Worm (Caenorhabditis elegans) whole organism, midembryonic: ENCODE measurements around the gene C26H9A.3.

ENCODE experiments used
- T22C8.4 ChIP-seq: fragments of 200-800 bp; sonication (Bioruptor generic); IDR thresholded peaks from 2 replicates; pipeline ENCODE4 v1.3.6; 2022; ENCODE audit warnings: missing genetic modification characterization, missing compliant biosample characterization
- cog-1 ChIP-seq: sonication (generic microtip); optimal IDR thresholded peaks from 2 replicates; lab custom pipeline; 2016; ENCODE audit warnings: missing genetic modification characterization, missing compliant biosample characterization
- flt-1 ChIP-seq: fragments of 200-800 bp; sonication (Bioruptor generic); IDR thresholded peaks from 2 replicates; pipeline ENCODE4 v1.3.6; 2022; ENCODE audit warnings: missing genetic modification characterization, missing compliant biosample characterization
- klf-2 ChIP-seq: fragments of 200-800 bp; sonication (Bioruptor generic); conservative IDR thresholded peaks from 2 replicates; pipeline ENCODE4 v1.3.6; 2022; ENCODE audit warnings: missing genetic modification reagents, missing genetic modification characterization, missing compliant biosample characterization
- med-1 ChIP-seq: sonication (generic microtip); optimal IDR thresholded peaks from 2 replicates; lab custom pipeline; 2017; ENCODE audit warnings: missing genetic modification characterization, mild to moderate bottlenecking, missing compliant biosample characterization, antibody characterized with exemption, missing genetic modification reagents; ENCODE audit not compliant: insufficient read depth
- ref-1 ChIP-seq: fragments of 200-800 bp; sonication (Bioruptor generic); conservative IDR thresholded peaks from 2 replicates; pipeline ENCODE4 v1.3.6; 2022; ENCODE audit warnings: missing genetic modification reagents, missing genetic modification characterization, missing compliant biosample characterization
- tab-1 ChIP-seq: fragments of 200-800 bp; sonication (Bioruptor generic); IDR thresholded peaks from 2 replicates; pipeline ENCODE4 v1.3.6; 2022; ENCODE audit warnings: missing genetic modification characterization, missing compliant biosample characterization
- ztf-23 ChIP-seq: fragments of 200-800 bp; sonication (Bioruptor generic); IDR thresholded peaks from 2 replicates; pipeline ENCODE4 v1.3.6; 2022; ENCODE audit warnings: missing genetic modification reagents, missing genetic modification characterization, missing compliant biosample characterization
- ztf-29 ChIP-seq: fragments of 200-800 bp; sonication (Bioruptor generic); IDR thresholded peaks from 2 replicates; pipeline ENCODE4 v1.3.6; 2022; ENCODE audit warnings: missing genetic modification reagents, missing genetic modification characterization, missing compliant biosample characterization

Gene C26H9A.3

DNA sequence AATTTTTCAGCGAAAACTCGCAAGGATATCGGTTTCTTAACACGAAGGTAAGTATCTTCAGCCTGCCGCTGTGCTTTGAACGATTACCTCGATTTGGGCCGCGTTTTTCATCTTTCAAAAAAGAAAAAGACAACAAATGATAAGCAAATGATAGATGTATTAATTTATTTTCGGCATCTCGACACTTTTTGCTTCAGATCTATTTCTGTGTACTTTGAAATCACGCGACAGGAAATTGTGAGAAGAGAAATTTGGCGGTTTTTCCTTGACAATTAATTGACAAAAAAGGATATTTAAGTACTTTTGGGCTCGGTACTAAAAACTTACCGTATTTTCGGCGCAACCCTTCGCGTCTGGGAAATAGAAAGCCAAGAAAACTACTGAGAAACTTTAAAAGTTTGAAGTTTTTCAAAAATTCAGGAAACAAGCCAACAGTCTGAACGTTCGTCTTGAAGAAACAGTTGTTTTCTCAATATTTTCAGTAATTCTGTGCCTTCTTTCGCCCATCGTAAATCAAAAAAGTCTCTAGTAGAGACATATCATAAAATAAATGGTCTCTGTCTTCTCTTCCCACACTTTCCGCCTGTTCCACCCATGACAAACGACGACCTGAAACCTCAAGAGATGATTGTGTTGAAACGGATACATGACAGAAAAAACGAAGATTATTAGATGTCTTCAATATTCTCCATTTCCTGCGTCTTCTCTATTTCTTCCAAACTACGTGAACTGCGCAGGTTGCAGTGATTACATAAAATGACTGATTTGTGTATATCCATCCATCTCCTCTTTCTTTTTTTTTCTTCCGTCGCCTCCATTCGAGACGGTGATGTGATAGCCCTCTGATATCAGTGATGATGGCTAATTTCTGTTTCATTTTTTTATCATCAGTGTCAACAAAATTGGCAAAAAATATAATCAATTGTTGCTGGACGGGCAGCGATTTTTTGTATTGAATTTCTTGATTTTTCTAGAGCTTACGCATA lies 2.0 kb upstream of the C26H9A.3 start:
- no peak for TF ChIP-seq ztf-29 (GFP tag; lab: Robert Waterston, UW)
- no peak for TF ChIP-seq cog-1 (tag; lab: Kevin White, UChicago)
- no peak for TF ChIP-seq ztf-23 (GFP tag; lab: Robert Waterston, UW)
- no peak for TF ChIP-seq med-1 (GFP tag; lab: Kevin White, UChicago)

DNA sequence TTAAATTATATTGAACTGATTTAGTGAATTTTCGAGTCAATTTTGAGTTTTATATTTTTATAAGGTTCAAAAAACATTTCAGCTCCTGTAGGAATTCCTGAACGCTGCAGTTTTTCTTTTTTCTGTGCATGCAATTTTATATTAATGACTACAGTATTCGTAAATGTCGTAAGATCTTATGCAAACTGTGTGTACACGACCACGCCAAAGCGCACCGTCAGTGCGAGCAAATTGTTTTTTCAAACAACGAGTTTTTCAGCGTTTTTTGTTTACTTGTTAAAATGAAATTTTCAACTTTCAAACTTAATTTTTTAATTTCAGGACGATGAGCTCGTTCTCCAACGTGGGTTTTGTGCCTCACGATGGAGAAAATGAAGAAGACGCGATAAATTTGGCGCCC lies 926 bp upstream of the C26H9A.3 start, which contains the start of gene vha-7:
TSS of gene vha-7 (plus strand) at position 326 of the 400 bp plus-strand sequence.
- TF ChIP-seq ztf-29 (GFP tag; lab: Robert Waterston, UW) (no peak), ref-1 (no peak), cog-1 (tag; lab: Kevin White, UChicago) (no peak), tab-1 (GFP tag; lab: Robert Waterston, UW) (no peak), flt-1 (GFP tag; lab: Robert Waterston, UW) (no peak), ztf-23 (GFP tag; lab: Robert Waterston, UW) (no peak), klf-2 (GFP tag; lab: Robert Waterston, UW) (no peak), med-1 (GFP tag; lab: Kevin White, UChicago) (no peak), T22C8.4 (GFP tag; lab: Robert Waterston, UW) (no peak)

DNA sequence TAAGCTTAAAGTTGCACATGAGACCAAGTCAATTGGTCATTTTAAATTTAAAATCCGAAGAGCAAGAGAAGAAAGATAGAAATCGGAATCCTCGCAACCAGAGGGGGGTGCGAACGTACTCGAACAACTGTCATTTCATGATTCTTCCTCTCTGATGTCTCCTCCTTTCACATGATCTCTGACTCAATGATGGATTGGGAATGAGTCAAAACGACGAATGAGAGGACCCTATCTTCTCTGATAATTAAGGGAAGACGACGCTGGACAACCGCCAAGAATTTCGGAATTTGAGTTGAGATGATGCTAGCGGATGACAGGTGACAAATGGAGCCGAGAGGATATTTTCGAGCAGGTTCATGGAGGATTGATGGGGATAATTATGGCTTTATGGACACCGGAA lies 1.9 kb downstream of the C26H9A.3 start:
- TF ChIP-seq ztf-23 (GFP tag; lab: Robert Waterston, UW) = no peak
- TF ChIP-seq flt-1 (GFP tag; lab: Robert Waterston, UW) = no peak
- TF ChIP-seq klf-2 (GFP tag; lab: Robert Waterston, UW) = no peak
- TF ChIP-seq ztf-29 (GFP tag; lab: Robert Waterston, UW) = no peak
- no peak for TF ChIP-seq tab-1 (GFP tag; lab: Robert Waterston, UW)
- TF ChIP-seq ref-1 = no peak
- TF ChIP-seq med-1 (GFP tag; lab: Kevin White, UChicago) = no peak
- no peak for TF ChIP-seq cog-1 (tag; lab: Kevin White, UChicago)

DNA sequence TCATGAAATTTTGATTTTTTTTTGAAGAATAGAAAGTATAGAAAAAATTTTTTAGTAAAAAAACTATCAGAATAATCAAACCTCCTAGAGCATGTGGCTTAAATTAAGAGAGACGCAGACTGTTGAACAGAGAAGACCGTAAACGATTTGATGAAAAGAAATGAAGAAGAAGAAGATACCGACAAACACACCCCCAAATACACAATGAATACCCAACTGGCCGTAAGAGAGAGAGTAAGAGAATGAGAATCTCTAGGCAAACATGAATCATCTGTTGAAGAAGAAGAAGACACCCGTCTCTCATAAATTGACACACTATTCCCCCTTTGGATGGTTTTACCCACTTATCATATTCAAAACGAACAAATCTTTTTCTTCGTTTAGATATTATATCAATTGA lies 5.4 kb downstream of the C26H9A.3 start:
- TF ChIP-seq cog-1 (tag; lab: Kevin White, UChicago) = peak; percentile 45
- TF ChIP-seq T22C8.4 (GFP tag; lab: Robert Waterston, UW) = no peak
- TF ChIP-seq flt-1 (GFP tag; lab: Robert Waterston, UW) = no peak
- TF ChIP-seq med-1 (GFP tag; lab: Kevin White, UChicago) = no peak
- no peak for TF ChIP-seq ztf-23 (GFP tag; lab: Robert Waterston, UW)
- no peak for TF ChIP-seq klf-2 (GFP tag; lab: Robert Waterston, UW)
- no peak for TF ChIP-seq tab-1 (GFP tag; lab: Robert Waterston, UW)

DNA sequence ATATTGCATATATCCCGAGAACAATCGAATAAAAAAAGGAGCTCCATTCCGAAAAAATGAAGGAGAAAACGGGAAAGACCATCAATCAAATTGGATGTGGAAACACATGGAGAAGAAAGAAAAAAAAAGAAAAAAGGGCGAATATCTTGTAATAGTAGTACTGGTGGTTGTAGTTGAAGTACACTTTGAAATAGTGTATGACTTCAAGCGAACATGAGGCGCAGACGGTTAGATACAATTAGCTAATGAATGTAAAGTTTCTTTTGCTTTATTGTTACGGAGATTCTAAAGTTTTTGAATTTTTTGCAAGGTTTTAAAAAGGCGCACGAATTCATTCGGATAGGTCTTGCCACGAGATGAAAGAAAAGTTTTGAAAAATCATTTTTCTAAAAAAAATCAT lies 6.8 kb downstream of the C26H9A.3 start:
- TF ChIP-seq cog-1 (tag; lab: Kevin White, UChicago) (no peak), klf-2 (GFP tag; lab: Robert Waterston, UW) (no peak), ztf-23 (GFP tag; lab: Robert Waterston, UW) (no peak), T22C8.4 (GFP tag; lab: Robert Waterston, UW) (no peak), med-1 (GFP tag; lab: Kevin White, UChicago) (no peak)

DNA sequence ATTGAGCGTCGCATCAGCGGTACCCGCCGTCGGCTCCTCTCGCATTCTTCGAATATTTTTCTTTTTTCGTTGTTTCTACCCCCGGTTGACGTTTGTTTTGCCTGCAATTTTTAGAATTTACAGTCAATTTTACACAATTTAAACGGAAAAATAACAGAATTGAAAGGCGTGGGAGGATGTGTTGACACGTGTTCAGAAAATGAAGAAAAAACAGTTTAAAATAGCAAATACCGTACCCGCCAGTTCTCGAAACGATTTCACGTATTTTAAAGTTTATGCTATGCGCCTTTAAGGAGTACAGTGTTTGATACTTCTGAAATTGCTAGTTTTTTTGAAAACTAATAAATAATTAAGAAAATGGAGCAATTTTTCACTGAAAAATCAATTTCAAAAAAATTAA lies 8.3 kb downstream of the C26H9A.3 start, which contains the start of gene ark-1:
TSS of gene ark-1 (minus strand) at position 101 of the 400 bp plus-strand sequence.
- TF ChIP-seq tab-1 (GFP tag; lab: Robert Waterston, UW) (no peak), klf-2 (GFP tag; lab: Robert Waterston, UW) (no peak), T22C8.4 (GFP tag; lab: Robert Waterston, UW) (no peak), cog-1 (tag; lab: Kevin White, UChicago) (no peak)

DNA sequence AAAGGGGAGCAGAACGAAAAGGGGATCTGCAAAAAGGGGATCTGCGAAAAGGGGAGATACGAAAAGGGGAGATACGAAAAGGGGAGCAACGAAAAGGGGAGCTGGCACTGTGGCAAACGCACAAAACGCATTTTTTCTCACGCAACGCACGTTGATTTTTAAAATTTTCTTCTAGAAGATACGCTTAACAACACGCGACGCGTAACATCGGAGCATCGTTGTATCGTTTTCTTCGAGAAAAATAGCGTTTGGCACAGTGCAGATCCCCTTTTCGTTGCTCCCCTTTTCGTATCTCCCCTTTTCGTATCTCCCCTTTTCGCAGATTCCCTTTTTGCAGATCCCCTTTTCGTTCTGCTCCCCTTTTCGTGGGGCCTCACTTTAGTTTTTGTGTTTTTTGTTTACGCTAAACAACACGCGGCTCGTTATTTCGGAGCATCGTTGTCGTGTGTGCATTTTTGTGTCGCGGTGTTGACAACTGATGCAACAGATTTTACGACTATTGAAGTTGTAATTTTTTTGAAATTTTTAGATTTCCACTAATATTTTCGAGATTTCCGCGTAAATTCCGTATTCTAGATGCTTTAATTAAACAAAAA lies 17.6 kb downstream of the C26H9A.3 start:
- TF ChIP-seq ref-1 (0 out of 2 replicates have a peak, but pooled peaks have one; percentile 12), ztf-23 (GFP tag; lab: Robert Waterston, UW) (0 out of 2 replicates have a peak, but pooled peaks have one; percentile 26)

DNA sequence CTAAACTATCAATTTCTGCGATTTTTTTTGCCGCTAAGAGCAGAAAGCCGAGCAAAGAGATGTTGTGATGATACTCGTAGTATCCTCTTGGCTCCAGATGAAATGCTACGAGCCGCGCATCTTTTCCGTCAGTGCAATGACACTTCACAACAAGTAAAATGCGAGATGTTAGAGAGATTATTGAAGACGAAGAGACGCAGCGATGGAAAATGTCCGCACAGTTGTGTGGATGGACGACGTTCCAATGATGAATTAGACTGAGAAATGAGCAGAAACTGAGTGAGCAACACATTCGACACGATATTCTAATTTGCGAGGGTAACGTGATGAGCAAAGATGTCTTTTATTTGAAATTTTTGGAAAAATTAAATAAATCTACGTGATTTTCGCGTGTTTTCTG lies 18.3 kb downstream of the C26H9A.3 start:
- TF ChIP-seq ref-1 (no peak), tab-1 (GFP tag; lab: Robert Waterston, UW) (no peak), klf-2 (GFP tag; lab: Robert Waterston, UW) (no peak), cog-1 (tag; lab: Kevin White, UChicago) (no peak), ztf-29 (GFP tag; lab: Robert Waterston, UW) (no peak), med-1 (GFP tag; lab: Kevin White, UChicago) (no peak), flt-1 (GFP tag; lab: Robert Waterston, UW) (no peak)

DNA sequence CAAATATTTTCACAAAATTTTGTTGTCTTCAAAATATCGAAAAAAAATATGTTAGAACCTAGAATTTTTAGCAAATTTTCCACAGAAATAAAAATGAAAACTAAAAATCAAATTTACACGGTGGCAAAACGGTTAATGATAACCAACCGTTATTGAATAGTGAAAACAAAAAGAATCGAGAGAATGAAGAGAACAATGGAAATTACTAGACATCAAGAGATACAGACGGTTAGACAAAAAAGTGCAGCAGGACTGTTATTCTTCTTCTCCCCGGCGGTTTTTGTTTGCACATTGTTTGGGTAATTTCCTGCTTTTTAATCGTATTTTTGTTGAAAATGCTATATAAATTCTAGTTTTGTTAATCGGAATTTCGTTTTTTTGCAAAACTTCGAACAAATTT lies 20.3 kb downstream of the C26H9A.3 start:
- TF ChIP-seq ztf-29 (GFP tag; lab: Robert Waterston, UW) (no peak), ref-1 (no peak), klf-2 (GFP tag; lab: Robert Waterston, UW) (no peak), tab-1 (GFP tag; lab: Robert Waterston, UW) (no peak), flt-1 (GFP tag; lab: Robert Waterston, UW) (no peak), T22C8.4 (GFP tag; lab: Robert Waterston, UW) (no peak), ztf-23 (GFP tag; lab: Robert Waterston, UW) (no peak), med-1 (GFP tag; lab: Kevin White, UChicago) (no peak), cog-1 (tag; lab: Kevin White, UChicago) (no peak)
